Worm (Caenorhabditis elegans): ENCODE results near the gene lbp-8.

Gene lbp-8

ce11 chrV:13899213-13899612 is 8.6 kb downstream of the lbp-8 start, which contains the start of gene oac-3:
oac-3 (plus strand) TSS chrV:13899513.
- TF ChIP-seq vab-15 (tag; optimal IDR thresholded peaks at IDR 0.05) = no peak
- TF ChIP-seq nhr-20 (tag; optimal IDR thresholded peaks at IDR 0.05) = no peak
- TF ChIP-seq tlp-1 (tag; optimal IDR thresholded peaks at IDR 0.05) = no peak
- TF ChIP-seq snpc-4 (tag; optimal IDR thresholded peaks at IDR 0.05) = no peak
- TF ChIP-seq zag-1 (tag; optimal IDR thresholded peaks at IDR 0.05) = no peak
- no peak for TF ChIP-seq sup-37 (GFP tag; optimal IDR thresholded peaks at IDR 0.05)
- no peak for TF ChIP-seq lin-14 (GFP tag; optimal IDR thresholded peaks at IDR 0.05)
- no peak for TF ChIP-seq sptf-1 (tag; optimal IDR thresholded peaks at IDR 0.05)
- no peak for TF ChIP-seq jun-1 (tag; optimal IDR thresholded peaks at IDR 0.05)

DNA sequence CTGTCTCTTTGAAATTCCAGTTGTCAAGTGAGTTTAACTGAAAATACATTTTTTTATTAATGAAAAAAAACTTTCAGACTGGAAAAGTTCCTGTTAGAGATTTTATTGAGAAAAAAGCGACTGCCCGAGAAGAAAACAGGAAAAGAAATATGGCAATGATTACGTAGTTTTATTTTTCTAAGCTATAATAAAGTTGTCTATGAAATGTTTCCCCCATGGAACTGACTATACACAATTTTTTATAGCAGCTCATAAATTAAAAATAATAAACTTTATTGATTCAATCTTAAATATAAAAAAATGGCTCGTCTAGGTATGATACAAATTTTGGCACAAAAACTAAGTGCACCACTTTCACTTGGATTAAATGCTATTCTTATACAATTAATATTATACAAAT is 11.9 kb downstream of the lbp-8 start, which contains the start of gene C06B3.1:
Gene C06B3.1, plus strand, starts transcription at position 301 of the 400 bp plus-strand sequence.
- TF ChIP-seq mep-1 (tag; optimal IDR thresholded peaks at IDR 0.05) (no peak), snu-23 (GFP tag; optimal IDR thresholded peaks at IDR 0.05) (no peak), pqm-1 (tag; optimal IDR thresholded peaks at IDR 0.05) (no peak), rnt-1 (tag; optimal IDR thresholded peaks at IDR 0.05) (no peak), sup-37 (GFP tag; optimal IDR thresholded peaks at IDR 0.05) (no peak), ceh-88 (GFP tag; IDR thresholded peaks at IDR 0.05) (no peak), hlh-17 (GFP tag; optimal IDR thresholded peaks at IDR 0.05; ENCODE audit: borderline replicate concordance) (no peak), ets-5 (GFP tag; IDR thresholded peaks at IDR 0.05) (no peak), nhr-12 (tag; optimal IDR thresholded peaks at IDR 0.05) (no peak), lin-14 (GFP tag; optimal IDR thresholded peaks at IDR 0.05) (no peak), sptf-1 (tag; optimal IDR thresholded peaks at IDR 0.05) (no peak), unc-62 (GFP tag; optimal IDR thresholded peaks at IDR 0.05) (no peak), ceh-63 (GFP tag; optimal IDR thresholded peaks at IDR 0.05) (no peak), xbp-1 (tag; optimal IDR thresholded peaks at IDR 0.05) (no peak), C34B4.2 (tag; optimal IDR thresholded peaks at IDR 0.05) (no peak)

- TF ChIP-seq ztf-11 (tag; optimal IDR thresholded peaks at IDR 0.05) (no peak), mab-9 (GFP tag; IDR thresholded peaks at IDR 0.05) (no peak), F16B12.6 (tag; optimal IDR thresholded peaks at IDR 0.05) (no peak), efl-3 (GFP tag; optimal IDR thresholded peaks at IDR 0.05) (no peak), ces-1 (GFP tag; optimal IDR thresholded peaks at IDR 0.05) (no peak), ceh-90 (tag; optimal IDR thresholded peaks at IDR 0.05) (no peak), mdl-1 (tag; optimal IDR thresholded peaks at IDR 0.05) (no peak), fos-1 (tag; optimal IDR thresholded peaks at IDR 0.05) (no peak), ceh-82 (tag; optimal IDR thresholded peaks at IDR 0.05) (no peak), ceh-88 (GFP tag; IDR thresholded peaks at IDR 0.05) (no peak), sptf-1 (tag; optimal IDR thresholded peaks at IDR 0.05) (no peak), ztf-4 (tag; optimal IDR thresholded peaks at IDR 0.05) (no peak), rnt-1 (tag; optimal IDR thresholded peaks at IDR 0.05) (no peak), fkh-8 (tag; optimal IDR thresholded peaks at IDR 0.05) (no peak), lin-15B (tag; optimal IDR thresholded peaks at IDR 0.05) (no peak), nhr-12 (tag; optimal IDR thresholded peaks at IDR 0.05) (no peak), nhr-77 (tag; optimal IDR thresholded peaks at IDR 0.05) (no peak), zag-1 (tag; optimal IDR thresholded peaks at IDR 0.05) (no peak), irx-1 (tag; optimal IDR thresholded peaks at IDR 0.05) (no peak), mef-2 (tag; optimal IDR thresholded peaks at IDR 0.05) (no peak)
Measured at ce11 chrV:13904446-13904845, 13.9 kb downstream of the lbp-8 start, which contains the start of gene stdh-3. stdh-3 (plus strand) TSS chrV:13904611.

- TF ChIP-seq C16A3.4 (tag; optimal IDR thresholded peaks at IDR 0.05) (peak; percentile 5), tlp-1 (tag; optimal IDR thresholded peaks at IDR 0.05) (no peak), nhr-71 (tag; optimal IDR thresholded peaks at IDR 0.05) (peak; percentile 32), mef-2 (tag; optimal IDR thresholded peaks at IDR 0.05) (no peak), nhr-237 (tag; optimal IDR thresholded peaks at IDR 0.05) (no peak), lin-35 (GFP tag; optimal IDR thresholded peaks at IDR 0.05) (no peak), blmp-1 (tag; optimal IDR thresholded peaks at IDR 0.05) (peak; percentile 15), ztf-4 (tag; optimal IDR thresholded peaks at IDR 0.05) (no peak), lin-15B (tag; optimal IDR thresholded peaks at IDR 0.05) (no peak), nhr-90 (tag; optimal IDR thresholded peaks at IDR 0.05; ENCODE audit: poor library complexity) (no peak), nhr-77 (tag; optimal IDR thresholded peaks at IDR 0.05) (no peak), nhr-76 (tag; optimal IDR thresholded peaks at IDR 0.05) (no peak), grh-1 (GFP tag; IDR thresholded peaks at IDR 0.05) (no peak), efl-1 (optimal IDR thresholded peaks at IDR 0.05) (peak in 1 of 2 experiments; percentile 0), efl-1 (GFP tag; optimal IDR thresholded peaks at IDR 0.05 in 1 of 2) (peak in 1 of 2 experiments; percentile 61), lin-14 (GFP tag; optimal IDR thresholded peaks at IDR 0.05) (peak; percentile 69), ceh-8 (GFP tag; optimal IDR thresholded peaks at IDR 0.05) (no peak), rnt-1 (tag; optimal IDR thresholded peaks at IDR 0.05) (no peak), ceh-82 (tag; optimal IDR thresholded peaks at IDR 0.05) (no peak), snu-23 (GFP tag; optimal IDR thresholded peaks at IDR 0.05) (peak; percentile 25), fos-1 (tag; optimal IDR thresholded peaks at IDR 0.05) (no peak), mep-1 (tag; optimal IDR thresholded peaks at IDR 0.05) (peak; percentile 35)
Measured at ce11 chrV:13906166-13906565, 15.6 kb downstream of the lbp-8 start, which contains the start of gene stdh-1. stdh-1 (plus strand) TSS chrV:13906492.

Data from whole organism, L1 larva.